Worm (Caenorhabditis elegans): ENCODE data around the gene snai-1.
"Not testable (repeated sequence)": the region's sequence is repeated elsewhere in the genome, so short reads cannot be mapped to it uniquely, and the experiment has no call there.

- not testable (repeated sequence) for TF ChIP-seq med-1 (GFP tag; optimal IDR thresholded peaks at IDR 0.05; ENCODE audit: insufficient read depth); klf-2 (GFP tag; conservative IDR thresholded peaks at IDR 0.05); cog-1 (tag; optimal IDR thresholded peaks at IDR 0.05); T22C8.4 (GFP tag; IDR thresholded peaks at IDR 0.05); flt-1 (GFP tag; IDR thresholded peaks at IDR 0.05); tab-1 (GFP tag; IDR thresholded peaks at IDR 0.05); ref-1 (GFP tag; conservative IDR thresholded peaks at IDR 0.05)
- peak; percentile 38; the same call in 1 of the 2 replicates for TF ChIP-seq ztf-23 (GFP tag; IDR thresholded peaks at IDR 0.05)
Measured at ce11 chrIV:281247-281646, 32.3 kb downstream of the snai-1 start.

Data from whole organism, midembryonic.